Worm (Caenorhabditis elegans) whole organism, young adult: ENCODE data around the gene C18E9.5.

Source experiments
- F37B4.10 ChIP-seq: fragments of 200-800 bp; sonication (Bioruptor generic); IDR thresholded peaks from 2 replicates; pipeline ENCODE4 v1.3.6; 2022; ENCODE audit warnings: missing genetic modification characterization, missing compliant biosample characterization
- Y53F4B.3 ChIP-seq: fragments of 200-800 bp; sonication (Bioruptor generic); IDR thresholded peaks from 2 replicates; pipeline ENCODE4 v1.3.6; 2022; ENCODE audit warnings: missing genetic modification reagents, missing genetic modification characterization, missing compliant biosample characterization
- Y53G8AR.9 ChIP-seq: fragments of 200-800 bp; sonication (Bioruptor generic); conservative IDR thresholded peaks from 2 replicates; pipeline ENCODE4 v1.3.6; 2022; ENCODE audit warnings: missing genetic modification reagents, missing genetic modification characterization, missing compliant biosample characterization
- attf-6 ChIP-seq: fragments of 200-800 bp; sonication (Bioruptor generic); IDR thresholded peaks from 2 replicates; pipeline ENCODE4 v1.3.6; 2022; ENCODE audit warnings: missing genetic modification reagents, missing genetic modification characterization, missing compliant biosample characterization
- chd-7 ChIP-seq: sonication (generic microtip); optimal IDR thresholded peaks from 2 replicates; lab custom pipeline; 2016; ENCODE audit warnings: mild to moderate bottlenecking, missing genetic modification characterization, moderate library complexity, missing compliant biosample characterization
- ets-4 ChIP-seq: fragments of 200-800 bp; sonication (Bioruptor generic); optimal IDR thresholded peaks from 2 replicates; lab custom pipeline; 2018; ENCODE audit warnings: mild to moderate bottlenecking, missing genetic modification characterization, missing compliant biosample characterization
- hmg-1.2 ChIP-seq: fragments of 200-800 bp; sonication (Bioruptor generic); IDR thresholded peaks from 2 replicates; pipeline ENCODE4 v1.3.6; 2022; ENCODE audit warnings: missing genetic modification reagents, missing genetic modification characterization, missing compliant biosample characterization
- snpc-1.3 ChIP-seq: sonication (generic microtip); optimal IDR thresholded peaks from 2 replicates; lab custom pipeline; 2017; ENCODE audit warnings: missing genetic modification characterization, mild to moderate bottlenecking, missing compliant biosample characterization, antibody characterized with exemption, moderate library complexity, missing genotype, missing genetic modification reagents; ENCODE audit not compliant: insufficient read depth
- unc-130 ChIP-seq: sonication (generic microtip); optimal IDR thresholded peaks from 2 replicates; lab custom pipeline; 2016; ENCODE audit warnings: missing genetic modification reagents, missing genetic modification characterization, missing compliant biosample characterization

DNA sequence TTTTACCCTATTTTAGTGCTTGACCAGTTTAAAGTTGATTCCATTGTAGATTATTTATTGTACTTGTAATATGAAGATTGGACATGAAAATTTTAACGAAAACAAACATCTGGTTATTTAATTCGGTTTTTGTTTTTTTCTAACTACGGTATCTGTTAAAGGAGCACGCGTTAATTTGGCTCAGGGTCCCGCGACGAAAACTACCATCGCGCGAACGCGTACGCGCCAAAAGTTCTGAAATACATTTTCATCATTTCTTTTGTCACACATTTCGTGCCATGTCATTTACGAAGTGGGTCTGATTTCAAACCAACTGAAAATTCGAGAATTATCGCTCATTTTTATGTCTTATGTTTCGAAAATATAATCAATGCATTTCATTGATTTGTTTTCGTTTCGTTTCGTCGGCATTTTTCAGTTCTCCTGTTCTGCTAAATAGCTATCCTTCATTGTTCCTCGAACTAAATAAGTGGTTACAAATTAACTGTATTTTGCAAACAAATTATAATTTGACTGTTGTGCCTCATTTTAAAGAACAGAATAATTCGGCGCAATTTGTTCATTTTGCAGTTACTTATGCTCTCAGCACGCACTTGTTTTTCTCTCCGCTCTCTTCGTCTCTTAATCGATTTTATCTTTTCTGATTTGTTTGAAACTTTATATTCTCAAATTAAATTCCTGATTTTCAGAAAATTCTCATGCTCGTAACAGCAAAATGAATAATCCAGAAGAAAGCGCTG lies 35.9 kb upstream of the C18E9.5 start, which contains the start of gene T21B10.3:
- peak; percentile 90 for TF ChIP-seq snpc-1.3 (tag; lab: Kevin White, UChicago)
- TF ChIP-seq chd-7 (tag; lab: Kevin White, UChicago) = no peak
- peak; percentile 96 for TF ChIP-seq Y53G8AR.9 (GFP tag; lab: Robert Waterston, UW)
- peak; percentile 75 for TF ChIP-seq hmg-1.2
- TF ChIP-seq F37B4.10 (GFP tag; lab: Robert Waterston, UW) = no peak
- peak; percentile 87 for TF ChIP-seq attf-6 (GFP tag; lab: Robert Waterston, UW)
- TF ChIP-seq ets-4 (GFP tag; lab: Kevin White, UChicago) = peak; percentile 54
- TF ChIP-seq Y53F4B.3 = peak; percentile 44; the same call in 1 of the 2 replicates
- peak; percentile 95 for TF ChIP-seq unc-130
